Worm (Caenorhabditis elegans) whole organism, young adult: Measurements from ENCODE around the gene ZK792.12.

Experiments
- B0035.1 ChIP-seq: sonication (generic microtip); optimal IDR thresholded peaks from 2 replicates; lab custom pipeline; 2016; ENCODE audit warnings: missing genetic modification characterization, mild to moderate bottlenecking, missing compliant biosample characterization, missing genotype, missing genetic modification reagents
- B0261.1 ChIP-seq: sonication (generic microtip); optimal IDR thresholded peaks from 2 replicates; lab custom pipeline; 2016; ENCODE audit warnings: mild to moderate bottlenecking, missing genetic modification characterization, moderate library complexity, missing compliant biosample characterization
- F10E7.11 ChIP-seq: sonication (generic microtip); optimal IDR thresholded peaks from 2 replicates; lab custom pipeline; 2017; ENCODE audit warnings: mild to moderate bottlenecking, missing genetic modification characterization, moderate library complexity, missing compliant biosample characterization
- F23B12.7 ChIP-seq: sonication (generic microtip); optimal IDR thresholded peaks from 2 replicates; lab custom pipeline; 2017; ENCODE audit warnings: missing genetic modification characterization, mild to moderate bottlenecking, missing compliant biosample characterization, antibody characterized with exemption, moderate library complexity; ENCODE audit not compliant: insufficient read depth
- F39B2.1 ChIP-seq: fragments of 200-800 bp; sonication (Bioruptor generic); IDR thresholded peaks from 2 replicates; pipeline ENCODE4 v1.3.6; 2022; ENCODE audit warnings: missing genetic modification reagents, missing genetic modification characterization, missing compliant biosample characterization
- K11D2.4 ChIP-seq: fragments of 200-800 bp; sonication (Bioruptor generic); IDR thresholded peaks from 2 replicates; pipeline ENCODE4 v1.3.6; 2022; ENCODE audit warnings: missing genetic modification reagents, missing genetic modification characterization, missing compliant biosample characterization
- ccch-3 ChIP-seq: fragments of 200-800 bp; sonication (Bioruptor generic); optimal IDR thresholded peaks from 2 replicates; lab custom pipeline; 2018; ENCODE audit warnings: mild to moderate bottlenecking, missing genetic modification characterization, missing compliant biosample characterization
- ceh-27 ChIP-seq: fragments of 200-800 bp; sonication (Bioruptor generic); optimal IDR thresholded peaks from 2 replicates; lab custom pipeline; 2018; ENCODE audit warnings: mild to moderate bottlenecking, missing genetic modification characterization, moderate library complexity, missing compliant biosample characterization
- ceh-40 ChIP-seq: fragments of 200-800 bp; sonication (Bioruptor generic); IDR thresholded peaks from 2 replicates; pipeline ENCODE4 v1.3.6; 2022; ENCODE audit warnings: missing genetic modification characterization, missing compliant biosample characterization
- let-526 ChIP-seq: fragments of 200-800 bp; sonication (Bioruptor generic); IDR thresholded peaks from 2 replicates; pipeline ENCODE4 v1.3.6; 2022; ENCODE audit warnings: missing genetic modification reagents, missing genetic modification characterization, missing compliant biosample characterization
- lin-35 ChIP-seq, 3 experiments: fragments of 150-350 bp in 2 of 3; sonication (generic microtip) in 1 of 3; optimal IDR thresholded peaks; 2 replicates each; lab custom pipeline; 2014 to 2018; ENCODE audit warnings: missing biosample characterization in 3 of 3, missing genetic modification characterization in 3 of 3, missing genetic modification reagents in 3 of 3
- madf-10 ChIP-seq: sonication (generic microtip); optimal IDR thresholded peaks from 2 replicates; lab custom pipeline; 2016; ENCODE audit warnings: mild to moderate bottlenecking, missing genetic modification characterization, missing compliant biosample characterization
- nfya-2 ChIP-seq: fragments of 200-800 bp; sonication (Bioruptor generic); IDR thresholded peaks from 2 replicates; pipeline ENCODE4 v1.3.6; 2022; ENCODE audit warnings: missing genetic modification reagents, missing genetic modification characterization, missing compliant biosample characterization
- sptf-2 ChIP-seq: fragments of 200-800 bp; sonication (Bioruptor generic); optimal IDR thresholded peaks from 2 replicates; lab custom pipeline; 2018; ENCODE audit warnings: mild to moderate bottlenecking, missing genetic modification characterization, missing compliant biosample characterization
- ztf-18 ChIP-seq: sonication (generic microtip); optimal IDR thresholded peaks from 2 replicates; lab custom pipeline; 2016; ENCODE audit warnings: missing genotype, mild to moderate bottlenecking, missing genetic modification characterization, missing compliant biosample characterization

The ZK792.12 gene

ce11 chrIV:11738092-11738617, 44.6 kb downstream of the ZK792.12 start, which contains the start of gene K01A6.7 (continued):
- no peak for TF ChIP-seq lin-35 (GFP tag; optimal IDR thresholded peaks at IDR 0.05; lab: Kevin White, UChicago)

ce11 chrIV:11740204-11740603, 46.6 kb downstream of the ZK792.12 start, which contains the start of gene K01A6.4:
Gene K01A6.4, minus strand, starts transcription at chrIV:11740304.
- TF ChIP-seq B0035.1 (tag; lab: Kevin White, UChicago) (no peak), sptf-2 (GFP tag; lab: Kevin White, UChicago) (no peak), nfya-2 (no peak), ceh-27 (GFP tag; lab: Kevin White, UChicago) (no peak), ceh-40 (GFP tag; lab: Robert Waterston, UW) (no peak), K11D2.4 (GFP tag; lab: Robert Waterston, UW) (no peak), let-526 (GFP tag; lab: Robert Waterston, UW) (no peak), F23B12.7 (no peak), ccch-3 (GFP tag; lab: Kevin White, UChicago) (no peak), madf-10 (tag; lab: Kevin White, UChicago) (no peak), F39B2.1 (GFP tag; lab: Robert Waterston, UW) (no peak)

DNA sequence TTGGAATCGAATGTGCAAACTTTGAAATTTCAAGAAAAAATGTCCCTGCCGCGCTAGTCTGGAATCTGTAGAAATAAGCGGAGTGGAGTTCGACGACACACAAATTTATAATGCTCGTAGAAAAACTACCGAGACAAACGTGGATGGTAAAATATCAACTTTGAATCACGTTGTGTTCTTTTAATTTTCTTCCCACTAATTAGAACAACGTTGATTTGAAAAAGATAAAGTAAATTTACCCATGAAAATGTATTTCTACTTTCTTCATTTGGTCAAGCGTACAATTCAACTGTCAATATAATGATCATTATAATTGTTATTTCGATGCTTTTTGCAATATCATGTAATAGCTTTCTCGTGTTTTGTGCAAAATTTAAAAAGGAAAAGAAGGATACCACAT, 48.8 kb downstream of the ZK792.12 start, which contains the start of gene K01A6.5:
Gene K01A6.5, plus strand, starts transcription at position 301 of the 400 bp plus-strand sequence.
- TF ChIP-seq F10E7.11 (tag; lab: Kevin White, UChicago) (no peak), B0261.1 (tag; lab: Kevin White, UChicago) (no peak), ztf-18 (tag; lab: Kevin White, UChicago) (no peak)
